Fruit fly (Drosophila melanogaster): ENCODE results near the gene Tyler.

Tyler gene

dm6 chrX:19637002-19637420, 25.7 kb downstream of the Tyler start (continued):
- no peak for TF ChIP-seq Eip75B (GFP tag; optimal IDR thresholded peaks at IDR 0.05)
- TF ChIP-seq fkh (GFP tag; optimal IDR thresholded peaks at IDR 0.05) = peak; percentile 30
- no peak for TF ChIP-seq Met (GFP tag; optimal IDR thresholded peaks at IDR 0.05)
- no peak for TF ChIP-seq CG8632 (GFP tag; optimal IDR thresholded peaks at IDR 0.05)
- TF ChIP-seq salr (GFP tag; optimal IDR thresholded peaks at IDR 0.05) = no peak
- TF ChIP-seq achi (GFP tag; optimal IDR thresholded peaks at IDR 0.05) = no peak
- TF ChIP-seq CG16779 (tag; optimal IDR thresholded peaks at IDR 0.05) = no peak

dm6 chrX:19637434-19638327, 26.4 kb downstream of the Tyler start:
- no peak for TF ChIP-seq CG6792 (GFP tag; optimal IDR thresholded peaks at IDR 0.05)
- TF ChIP-seq CG9139 (GFP tag; optimal IDR thresholded peaks at IDR 0.05) = no peak
- peak; percentile 30 for TF ChIP-seq CG16779 (tag; optimal IDR thresholded peaks at IDR 0.05)
- TF ChIP-seq CG3032 (tag; optimal IDR thresholded peaks at IDR 0.05) = no peak
- TF ChIP-seq CG8319 (GFP tag; optimal IDR thresholded peaks at IDR 0.05) = no peak
- TF ChIP-seq CG4318 (GFP tag; optimal IDR thresholded peaks at IDR 0.05) = no peak
- TF ChIP-seq acj6 (GFP tag; optimal IDR thresholded peaks at IDR 0.05) = no peak
- no peak for TF ChIP-seq CG7368 (GFP tag; optimal IDR thresholded peaks at IDR 0.05)
- TF ChIP-seq fkh (GFP tag; optimal IDR thresholded peaks at IDR 0.05) = no peak
- no peak for TF ChIP-seq CG31627 (GFP tag; optimal IDR thresholded peaks at IDR 0.05)
- TF ChIP-seq dac (GFP tag; optimal IDR thresholded peaks at IDR 0.05) = no peak
- no peak for TF ChIP-seq Gug (GFP tag; IDR thresholded peaks at IDR 0.05)
- 0 out of 3 replicates have a peak, but pooled peaks have one; percentile 6 for TF ChIP-seq eg (GFP tag; IDR thresholded peaks at IDR 0.05)
- TF ChIP-seq CG6854 (GFP tag; optimal IDR thresholded peaks at IDR 0.05) = no peak
- no peak for TF ChIP-seq achi (GFP tag; optimal IDR thresholded peaks at IDR 0.05)
- no peak for TF ChIP-seq fd59A (GFP tag; optimal IDR thresholded peaks at IDR 0.05)
- no peak for TF ChIP-seq pdm3 (GFP tag; optimal IDR thresholded peaks at IDR 0.05)
- no peak for TF ChIP-seq dsx (GFP tag; optimal IDR thresholded peaks at IDR 0.05; ENCODE audit: poor library complexity, severe bottlenecking)
- TF ChIP-seq net (GFP tag; optimal IDR thresholded peaks at IDR 0.05) = peak; percentile 14
- no peak for TF ChIP-seq CG8632 (GFP tag; optimal IDR thresholded peaks at IDR 0.05)
- no peak for TF ChIP-seq CG10631 (GFP tag; optimal IDR thresholded peaks at IDR 0.05)
- peak; percentile 16; the same call in 1 of the 3 replicates for TF ChIP-seq CG6163 (GFP tag; IDR thresholded peaks at IDR 0.05)
- no peak for TF ChIP-seq CG15336 (GFP tag; IDR thresholded peaks at IDR 0.05)
- peak; percentile 19 for TF ChIP-seq Eip75B (GFP tag; optimal IDR thresholded peaks at IDR 0.05)
- no peak for TF ChIP-seq CG11762 (GFP tag; optimal IDR thresholded peaks at IDR 0.05; ENCODE audit: insufficient read depth)
- no peak for TF ChIP-seq CG1621 (tag; optimal IDR thresholded peaks at IDR 0.05)
- no peak for TF ChIP-seq Blimp-1 (GFP tag; optimal IDR thresholded peaks at IDR 0.05)
- TF ChIP-seq esn (GFP tag; optimal IDR thresholded peaks at IDR 0.05) = no peak
- no peak for TF ChIP-seq vri (GFP tag; optimal IDR thresholded peaks at IDR 0.05)
- peak; percentile 59 for TF ChIP-seq Eip78C (GFP tag)
- TF ChIP-seq Ets21C (GFP tag; optimal IDR thresholded peaks at IDR 0.05) = no peak
- TF ChIP-seq spab (GFP tag; optimal IDR thresholded peaks at IDR 0.05) = no peak
- TF ChIP-seq CG6276 (GFP tag; optimal IDR thresholded peaks at IDR 0.05) = no peak
- TF ChIP-seq Sox15 (GFP tag; optimal IDR thresholded peaks at IDR 0.05) = no peak
- no peak for TF ChIP-seq CG3919 (GFP tag; optimal IDR thresholded peaks at IDR 0.05)
- TF ChIP-seq Lpt (GFP tag; optimal IDR thresholded peaks at IDR 0.05) = no peak
- no peak for TF ChIP-seq Sox102F (GFP tag; optimal IDR thresholded peaks at IDR 0.05)
- no peak for TF ChIP-seq svp (GFP tag)
- no peak for TF ChIP-seq CG11902 (GFP tag; optimal IDR thresholded peaks at IDR 0.05)
- peak in 1 of 2 experiments; percentile 1 for TF ChIP-seq ss (GFP tag; optimal IDR thresholded peaks at IDR 0.05)
- TF ChIP-seq CG10669 (GFP tag; optimal IDR thresholded peaks at IDR 0.05) = no peak
- TF ChIP-seq cyc (GFP tag; optimal IDR thresholded peaks at IDR 0.05) = no peak
- no peak for TF ChIP-seq Eip93F (GFP tag; optimal IDR thresholded peaks at IDR 0.05)
- TF ChIP-seq topi (GFP tag; optimal IDR thresholded peaks at IDR 0.05) = no peak
- 0 out of 3 replicates have a peak, but pooled peaks have one; percentile 18 for TF ChIP-seq CG8119 (GFP tag; IDR thresholded peaks at IDR 0.05)
